Fruit fly (Drosophila melanogaster) whole organism, wandering third instar larva: ENCODE results near the gene eIF3d2.
A peak's percentile ranks its signal among the peaks of the same experiment; 100 is the strongest.

Experiments
- CG32264 ChIP-seq: fragments of 200-800 bp; sonication (Bioruptor generic); optimal IDR thresholded peaks from 2 replicates; lab custom pipeline; 2016; ENCODE audit warnings: missing biosample characterization, missing genetic modification characterization
- CG9705 ChIP-seq: fragments of 200-800 bp; sonication (Bioruptor generic); optimal IDR thresholded peaks from 2 replicates; lab custom pipeline; 2018; ENCODE audit warnings: missing biosample characterization, mild to moderate bottlenecking, missing genetic modification characterization
- CrebA ChIP-seq: fragments of 200-800 bp; sonication (Bioruptor generic); optimal IDR thresholded peaks from 2 replicates; lab custom pipeline; 2016; ENCODE audit warnings: missing biosample characterization, mild to moderate bottlenecking, missing genetic modification characterization, borderline replicate concordance
- Dif ChIP-seq: fragments of 200-275, 200-300 bp; sonication (Bioruptor generic); optimal IDR thresholded peaks from 2 replicates; lab custom pipeline; 2018; ENCODE audit warnings: missing biosample characterization, missing genetic modification characterization; ENCODE audit not compliant: partially characterized antibody
- GATAd ChIP-seq: sonication (Bioruptor generic); optimal IDR thresholded peaks from 2 replicates; lab custom pipeline; 2016; ENCODE audit warnings: missing biosample characterization, missing genetic modification characterization
- Hnf4 ChIP-seq: fragments of 200-800 bp; sonication (Bioruptor generic); optimal IDR thresholded peaks from 2 replicates; lab custom pipeline; 2016; ENCODE audit warnings: missing biosample characterization, mild to moderate bottlenecking, missing genetic modification characterization
- Hr78 ChIP-seq: fragments of >200 bp; optimal IDR thresholded peaks from 2 replicates; lab custom pipeline; 2017; ENCODE audit warnings: missing biosample characterization, missing genetic modification characterization
- Hr83 ChIP-seq: fragments of 200-300 bp; sonication (Bioruptor generic); optimal IDR thresholded peaks from 2 replicates; lab custom pipeline; 2016; ENCODE audit warnings: missing biosample characterization, mild to moderate bottlenecking, missing genetic modification characterization, moderate library complexity; ENCODE audit not compliant: poor library complexity, severe bottlenecking
- Jra ChIP-seq: sonication (Bioruptor generic); optimal IDR thresholded peaks from 2 replicates; lab custom pipeline; 2016; ENCODE audit warnings: missing biosample characterization, missing genetic modification characterization
- Mio ChIP-seq: sonication (Bioruptor generic); optimal IDR thresholded peaks from 2 replicates; lab custom pipeline; 2016; ENCODE audit warnings: missing biosample characterization, missing genetic modification characterization
- Myc ChIP-seq: fragments of >200 bp; optimal IDR thresholded peaks from 2 replicates; lab custom pipeline; 2017
- N ChIP-seq: fragments of >200 bp; optimal IDR thresholded peaks from 2 replicates; lab custom pipeline; 2018; ENCODE audit warnings: missing biosample characterization, missing external identifiers, missing genetic modification characterization
- OdsH ChIP-seq: fragments of 200-800 bp; sonication (Bioruptor generic); optimal IDR thresholded peaks from 2 replicates; lab custom pipeline; 2016; ENCODE audit warnings: missing biosample characterization, mild to moderate bottlenecking, missing genetic modification characterization
- Rel ChIP-seq, 2 experiments: fragments of 200-800 bp; sonication (Bioruptor generic) in 1 of 2; optimal IDR thresholded peaks; 2 replicates in 1 of 2; 3 replicates in 1 of 2; lab custom pipeline; 2016 to 2019; ENCODE audit warnings: mild to moderate bottlenecking in 2 of 2, missing biosample characterization in 2 of 2, missing genetic modification characterization in 2 of 2, moderate library complexity in 1 of 2
- Sp1 ChIP-seq: fragments of 200-800 bp; sonication (Bioruptor generic); optimal IDR thresholded peaks from 3 replicates; lab custom pipeline; 2019; ENCODE audit warnings: missing biosample characterization, mild to moderate bottlenecking, missing genetic modification characterization, moderate library complexity
- Vsx2 ChIP-seq: fragments of 200-300, 225-300 bp; sonication (Bioruptor generic); optimal IDR thresholded peaks from 2 replicates; lab custom pipeline; 2018; ENCODE audit warnings: missing biosample characterization, missing genetic modification characterization; ENCODE audit not compliant: partially characterized antibody
- br ChIP-seq: fragments of 200-800 bp; sonication (Bioruptor generic); optimal IDR thresholded peaks from 2 replicates; lab custom pipeline; 2016; ENCODE audit warnings: missing biosample characterization, missing genetic modification characterization
- brk ChIP-seq: fragments of 200-800 bp; sonication (Bioruptor generic); optimal IDR thresholded peaks from 2 replicates; lab custom pipeline; 2016; ENCODE audit warnings: missing biosample characterization, mild to moderate bottlenecking, missing genetic modification characterization
- dl ChIP-seq, 2 experiments: fragments of 175-275, 200-275 bp in 1 of 2; fragments of 200-275 bp in 1 of 2; sonication (Bioruptor generic); optimal IDR thresholded peaks; lab custom pipeline; 2018; ENCODE audit warnings: mild to moderate bottlenecking in 2 of 2, missing biosample characterization in 2 of 2, missing genetic modification characterization in 2 of 2, moderate library complexity in 2 of 2; ENCODE audit not compliant: partially characterized antibody in 2 of 2, insufficient read depth in 1 of 2
- dmrt93B ChIP-seq: fragments of 200-800 bp; sonication (Bioruptor generic); optimal IDR thresholded peaks from 2 replicates; lab custom pipeline; 2018; ENCODE audit warnings: missing biosample characterization, mild to moderate bottlenecking, missing genetic modification characterization
- dsf ChIP-seq: sonication (Bioruptor generic); optimal IDR thresholded peaks from 2 replicates; lab custom pipeline; 2016; ENCODE audit warnings: missing biosample characterization, missing genetic modification characterization, borderline replicate concordance
- ey ChIP-seq: fragments of 200-800 bp; sonication (Bioruptor generic); optimal IDR thresholded peaks from 2 replicates; lab custom pipeline; 2016; ENCODE audit warnings: missing biosample characterization, missing genetic modification characterization
- fru ChIP-seq: fragments of 200-800 bp; sonication (Bioruptor generic); optimal IDR thresholded peaks from 3 replicates; lab custom pipeline; 2016; ENCODE audit warnings: missing biosample characterization, mild to moderate bottlenecking, missing genetic modification characterization
- h ChIP-seq: fragments of 200-800 bp; sonication (Bioruptor generic); optimal IDR thresholded peaks from 3 replicates; lab custom pipeline; 2016; ENCODE audit warnings: missing biosample characterization, mild to moderate bottlenecking, missing genetic modification characterization
- jim ChIP-seq: fragments of 175-275, 200-325 bp; sonication (Bioruptor generic); optimal IDR thresholded peaks from 2 replicates; lab custom pipeline; 2016; ENCODE audit warnings: missing biosample characterization, mild to moderate bottlenecking, missing genetic modification characterization
- lola ChIP-seq: fragments of >200 bp; optimal IDR thresholded peaks from 2 replicates; lab custom pipeline; 2017; ENCODE audit warnings: missing biosample characterization, missing genetic modification characterization
- pan ChIP-seq: fragments of >200 bp; optimal IDR thresholded peaks from 2 replicates; lab custom pipeline; 2017
- psq ChIP-seq: fragments of 200-800 bp; sonication (Bioruptor generic); optimal IDR thresholded peaks from 3 replicates; lab custom pipeline; 2017; ENCODE audit warnings: missing biosample characterization, mild to moderate bottlenecking, missing genetic modification characterization, moderate library complexity
- rgr ChIP-seq: fragments of 200-800 bp; sonication (Bioruptor generic); optimal IDR thresholded peaks from 3 replicates; lab custom pipeline; 2016; ENCODE audit warnings: missing biosample characterization, mild to moderate bottlenecking, missing genetic modification characterization
- sage ChIP-seq: fragments of 200-800 bp; sonication (Bioruptor generic); optimal IDR thresholded peaks from 2 replicates; lab custom pipeline; 2016; ENCODE audit warnings: missing biosample characterization, mild to moderate bottlenecking, missing genetic modification characterization
- sv ChIP-seq: fragments of 200-800 bp; sonication (Bioruptor generic); optimal IDR thresholded peaks from 3 replicates; lab custom pipeline; 2016; ENCODE audit warnings: missing biosample characterization, missing genetic modification characterization
- tai ChIP-seq: sonication (Bioruptor generic); optimal IDR thresholded peaks from 2 replicates; lab custom pipeline; 2016; ENCODE audit warnings: missing biosample characterization, missing genetic modification characterization
- usp ChIP-seq: fragments of >200 bp; optimal IDR thresholded peaks from 2 replicates; lab custom pipeline; 2017; ENCODE audit warnings: missing biosample characterization, missing genetic modification characterization
- woc ChIP-seq: sonication (Bioruptor generic); optimal IDR thresholded peaks from 2 replicates; lab custom pipeline; 2016; ENCODE audit warnings: missing biosample characterization, mild to moderate bottlenecking, missing genetic modification characterization

The eIF3d2 gene

DNA sequence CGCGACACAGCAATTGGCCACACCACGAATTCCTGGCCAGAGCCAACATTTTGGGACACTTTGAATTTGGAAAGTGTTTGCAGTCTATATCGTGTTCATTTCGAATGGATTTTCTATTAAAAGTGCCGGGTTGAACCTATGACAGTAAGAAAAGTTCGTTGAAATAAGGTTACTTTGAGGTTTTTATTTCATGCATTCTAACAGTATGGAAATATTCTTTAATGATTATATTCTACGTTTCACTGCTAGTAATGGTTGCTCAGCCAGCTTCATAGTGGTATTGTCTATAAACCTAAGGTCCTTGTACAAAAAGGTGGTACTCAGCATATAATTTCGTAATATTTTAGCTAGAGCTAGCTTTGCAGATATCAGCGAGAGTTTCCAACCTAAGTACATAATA is 37.8 kb upstream of the eIF3d2 start, which contains the start of gene Pglym87:
TSS of gene Pglym87 (minus strand) at position 101 of the 400 bp plus-strand sequence.
- no peak for TF ChIP-seq Dif (GFP tag; lab: Kevin White, UChicago)
- TF ChIP-seq CrebA = no peak
- no peak for TF ChIP-seq Jra (GFP tag; lab: Kevin White, UChicago)
- no peak for TF ChIP-seq tai (GFP tag; lab: Kevin White, UChicago)
- no peak for TF ChIP-seq Mio (GFP tag; lab: Kevin White, UChicago)
- TF ChIP-seq N (GFP tag; lab: Kevin White, UChicago) = no peak
- no peak for TF ChIP-seq Sp1 (GFP tag; lab: Kevin White, UChicago)
- no peak for TF ChIP-seq sv (GFP tag; lab: Kevin White, UChicago)

dm6 chr3R:12229113-12229512 is 34.3 kb upstream of the eIF3d2 start, which contains the start of gene CG3916:
Gene CG3916, plus strand, starts transcription at chr3R:12229413.
- TF ChIP-seq usp (GFP tag; lab: Kevin White, UChicago) (no peak), h (no peak), Hr83 (GFP tag; lab: Kevin White, UChicago) (no peak), GATAd (GFP tag; lab: Kevin White, UChicago) (no peak), Vsx2 (no peak), Rel (GFP tag; optimal IDR thresholded peaks at IDR 0.05; lab: Kevin White, UChicago) (no peak), Rel (tag; optimal IDR thresholded peaks at IDR 0.05; lab: Kevin White, UChicago) (no peak), dl (GFP tag; optimal IDR thresholded peaks at IDR 0.05; lab: Kevin White, UChicago; ENCODE audit: insufficient read depth in 1 of 2, partially characterized antibody in 2 of 2) (no peak), brk (GFP tag; lab: Kevin White, UChicago) (no peak), jim (GFP tag; lab: Kevin White, UChicago) (no peak), woc (GFP tag; lab: Kevin White, UChicago) (no peak), Hr78 (GFP tag; lab: Kevin White, UChicago) (no peak)
- TF ChIP-seq, all 38 proteins: peak for 0

- TF ChIP-seq OdsH (GFP tag; lab: Kevin White, UChicago) = no peak
- no peak for TF ChIP-seq lola (GFP tag; lab: Kevin White, UChicago)
- TF ChIP-seq jim (GFP tag; lab: Kevin White, UChicago) = no peak
- TF ChIP-seq Hr78 (GFP tag; lab: Kevin White, UChicago) = no peak
- no peak for TF ChIP-seq fru (GFP tag; lab: Kevin White, UChicago)
- no peak for TF ChIP-seq sv (GFP tag; lab: Kevin White, UChicago)
- no peak for TF ChIP-seq usp (GFP tag; lab: Kevin White, UChicago)
These were observed 31.4 kb upstream of the eIF3d2 start, which contains the start of gene CG12256 for dm6 chr3R:12226239-12226638. Gene CG12256, minus strand, starts transcription at chr3R:12226339.

DNA sequence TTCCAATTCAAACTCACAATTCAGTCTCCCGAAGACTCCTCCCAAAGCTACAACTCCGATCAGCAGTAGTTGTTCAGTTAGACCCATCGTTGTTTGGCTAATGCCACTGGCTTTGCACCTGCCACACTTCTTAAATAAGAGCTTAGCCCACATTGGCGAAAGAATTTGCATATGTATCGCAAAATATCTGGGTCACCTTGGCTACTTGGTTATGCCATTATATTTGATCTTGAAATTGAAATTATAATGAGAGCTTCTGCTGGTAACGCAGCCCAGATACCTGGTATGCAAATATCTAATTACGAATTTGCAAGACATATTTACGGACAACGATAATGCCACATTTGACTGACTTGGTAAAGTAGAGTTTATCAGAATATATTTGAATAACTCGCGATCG is 30.1 kb upstream of the eIF3d2 start, which contains the start of gene CG17404:
TSS of gene CG17404 (minus strand) at position 101 of the 400 bp plus-strand sequence.
- TF ChIP-seq Jra (GFP tag; lab: Kevin White, UChicago) (no peak), psq (no peak), sv (GFP tag; lab: Kevin White, UChicago) (no peak)

DNA sequence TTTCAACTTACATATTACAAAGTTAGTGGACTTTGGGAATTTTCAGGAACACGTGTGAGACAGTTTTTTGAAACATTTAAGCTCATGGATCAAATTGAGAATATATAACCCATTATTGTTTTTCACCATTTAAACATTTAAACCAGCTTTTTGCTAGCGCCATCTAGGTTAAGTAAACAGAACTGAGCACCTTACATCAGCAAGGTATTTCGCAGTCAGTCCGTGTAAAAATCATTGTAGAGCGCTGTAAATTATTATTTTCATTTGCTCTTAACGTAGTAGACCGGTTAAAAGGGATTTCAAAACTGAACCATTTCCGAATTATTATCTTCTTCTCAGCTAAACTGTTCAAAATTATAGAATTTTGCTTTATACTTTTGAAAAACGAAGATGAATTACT is 27.3 kb upstream of the eIF3d2 start, which contains the start of gene Rsbp15:
TSS of gene Rsbp15 (plus strand) at position 295 of the 400 bp plus-strand sequence.
- peak; percentile 48 for TF ChIP-seq Myc (lab: Kevin White, UChicago)
- no peak for TF ChIP-seq br (GFP tag; lab: Kevin White, UChicago)

dm6 chr3R:12221366-12221916 is 26.6 kb upstream of the eIF3d2 start, which contains the start of gene CG4860:
Gene CG4860, minus strand, starts transcription at chr3R:12221464.
- TF ChIP-seq woc (GFP tag; lab: Kevin White, UChicago) = peak; percentile 73
- peak; percentile 75 for TF ChIP-seq psq
- no peak for TF ChIP-seq lola (GFP tag; lab: Kevin White, UChicago)
- TF ChIP-seq jim (GFP tag; lab: Kevin White, UChicago) = peak; percentile 48
- TF ChIP-seq Jra (GFP tag; lab: Kevin White, UChicago) = peak; percentile 79
- TF ChIP-seq CG9705 = peak; percentile 70
- TF ChIP-seq Hr83 (GFP tag; lab: Kevin White, UChicago) = peak; percentile 86
- TF ChIP-seq dl (GFP tag; optimal IDR thresholded peaks at IDR 0.05; lab: Kevin White, UChicago; ENCODE audit: insufficient read depth in 1 of 2, partially characterized antibody in 2 of 2) = no peak
- TF ChIP-seq CG32264 (GFP tag; lab: Kevin White, UChicago) = peak; percentile 79
- TF ChIP-seq Sp1 (GFP tag; lab: Kevin White, UChicago) = peak; percentile 85
- peak; percentile 89 for TF ChIP-seq ey (GFP tag; lab: Kevin White, UChicago)
- no peak for TF ChIP-seq Hr78 (GFP tag; lab: Kevin White, UChicago)
- peak; percentile 88 for TF ChIP-seq OdsH (GFP tag; lab: Kevin White, UChicago)
- no peak for TF ChIP-seq Myc (lab: Kevin White, UChicago)
- TF ChIP-seq fru (GFP tag; lab: Kevin White, UChicago) = peak; percentile 91
- peak; percentile 73 for TF ChIP-seq dsf (GFP tag; lab: Kevin White, UChicago)
- no peak for TF ChIP-seq tai (GFP tag; lab: Kevin White, UChicago)
- TF ChIP-seq dmrt93B (GFP tag; lab: Kevin White, UChicago) = peak; percentile 58
- no peak for TF ChIP-seq usp (GFP tag; lab: Kevin White, UChicago)
- peak; percentile 85 for TF ChIP-seq sv (GFP tag; lab: Kevin White, UChicago)
- no peak for TF ChIP-seq Vsx2
- TF ChIP-seq pan (lab: Kevin White, UChicago) = no peak
- peak; percentile 90 for TF ChIP-seq rgr
- TF ChIP-seq Dif (GFP tag; lab: Kevin White, UChicago) = no peak
- TF ChIP-seq Hnf4 (GFP tag; lab: Kevin White, UChicago) = no peak
- peak; percentile 18 for TF ChIP-seq Mio (GFP tag; lab: Kevin White, UChicago)
- TF ChIP-seq sage = peak; percentile 76
